Worm (Caenorhabditis elegans) whole organism, L4 larva: ENCODE measurements around the gene C02B4.3.
A peak's percentile ranks its signal among the peaks of the same experiment; 100 is the strongest.

Source experiments
- F10B5.3 ChIP-seq: sonication (generic microtip); optimal IDR thresholded peaks from 2 replicates; lab custom pipeline; 2016; ENCODE audit warnings: mild to moderate bottlenecking, missing genetic modification characterization, missing compliant biosample characterization
- F37D6.2 ChIP-seq: sonication (generic microtip); optimal IDR thresholded peaks from 2 replicates; lab custom pipeline; 2016; ENCODE audit warnings: mild to moderate bottlenecking, missing genetic modification characterization, missing compliant biosample characterization
- F44E2.7 ChIP-seq: fragments of 200-800 bp; sonication (Bioruptor generic); IDR thresholded peaks from 2 replicates; pipeline ENCODE4 v2.1.2; 2022; ENCODE audit warnings: missing genetic modification characterization, missing compliant biosample characterization
- F49E8.2 ChIP-seq: sonication (generic microtip); optimal IDR thresholded peaks from 2 replicates; lab custom pipeline; 2016; ENCODE audit warnings: missing compliant biosample characterization, mild to moderate bottlenecking, missing genetic modification characterization, borderline replicate concordance
- R02D3.7 ChIP-seq: fragments of 150-350 bp; sonication (generic microtip); optimal IDR thresholded peaks from 3 replicates; lab custom pipeline; 2014; ENCODE audit warnings: missing biosample characterization, missing genetic modification characterization
- T26A8.4 ChIP-seq: fragments of 200-800 bp; sonication (Bioruptor generic); IDR thresholded peaks from 2 replicates; pipeline ENCODE4 v1.3.6; 2022; ENCODE audit warnings: missing genetic modification characterization, missing compliant biosample characterization
- Y105C5A.15 ChIP-seq: fragments of 200-800 bp; sonication (Bioruptor generic); IDR thresholded peaks from 2 replicates; pipeline ENCODE4 v1.3.6; 2022; ENCODE audit warnings: missing genetic modification characterization, missing compliant biosample characterization
- Y48G9A.11 ChIP-seq: fragments of 200-800 bp; sonication (Bioruptor generic); IDR thresholded peaks from 2 replicates; pipeline ENCODE4 v1.3.6; 2022; ENCODE audit warnings: missing genetic modification reagents, missing genetic modification characterization, missing compliant biosample characterization
- Y75B8A.6 ChIP-seq: fragments of 200-800 bp; sonication (Bioruptor generic); IDR thresholded peaks from 2 replicates; pipeline ENCODE4 v1.3.6; 2022; ENCODE audit warnings: missing genetic modification reagents, missing genetic modification characterization, missing compliant biosample characterization
- attf-4 ChIP-seq: sonication (generic microtip); optimal IDR thresholded peaks from 3 replicates; lab custom pipeline; 2017; ENCODE audit warnings: missing biosample characterization, missing genetic modification characterization
- ceh-20 ChIP-seq: fragments of 200-800 bp; sonication (Bioruptor generic); IDR thresholded peaks from 2 replicates; pipeline ENCODE4 v1.3.6; 2022; ENCODE audit warnings: missing genetic modification reagents, missing genetic modification characterization, missing compliant biosample characterization
- ceh-62 ChIP-seq: sonication (generic microtip); optimal IDR thresholded peaks from 2 replicates; lab custom pipeline; 2017; ENCODE audit warnings: missing biosample characterization, missing genetic modification characterization
- ces-1 ChIP-seq: fragments of 150-350 bp; sonication (generic microtip); optimal IDR thresholded peaks from 4 replicates; lab custom pipeline; 2014; ENCODE audit warnings: missing biosample characterization, missing genetic modification reagents, missing genetic modification characterization
- ctbp-1 ChIP-seq: fragments of 200-800 bp; sonication (Bioruptor generic); IDR thresholded peaks from 2 replicates; pipeline ENCODE4 v1.3.6; 2022; ENCODE audit warnings: missing genetic modification reagents, missing genetic modification characterization, missing compliant biosample characterization
- daf-12 ChIP-seq: fragments of 150-350 bp; optimal IDR thresholded peaks from 2 replicates; lab custom pipeline; 2014; ENCODE audit warnings: missing biosample characterization, missing genetic modification reagents, missing genetic modification characterization
- daf-19 ChIP-seq: fragments of 200-800 bp; sonication (Bioruptor generic); conservative IDR thresholded peaks from 2 replicates; pipeline ENCODE4 v1.3.6; 2022; ENCODE audit warnings: missing genetic modification characterization, missing compliant biosample characterization
- dmd-9 ChIP-seq: fragments of 200-800 bp; sonication (Bioruptor generic); IDR thresholded peaks from 2 replicates; pipeline ENCODE4 v1.3.6; 2022; ENCODE audit warnings: missing genetic modification reagents, missing genetic modification characterization, missing compliant biosample characterization
- egl-27 ChIP-seq: sonication (generic microtip); optimal IDR thresholded peaks from 3 replicates; lab custom pipeline; 2017; ENCODE audit warnings: missing biosample characterization, missing genetic modification reagents, missing genetic modification characterization
- fos-1 ChIP-seq: fragments of 150-350 bp; optimal IDR thresholded peaks from 2 replicates; lab custom pipeline; 2014; ENCODE audit warnings: missing biosample characterization, missing genetic modification characterization
- gei-8 ChIP-seq: fragments of 200-800 bp; sonication (Bioruptor generic); optimal IDR thresholded peaks from 2 replicates; lab custom pipeline; 2018; ENCODE audit warnings: mild to moderate bottlenecking, missing genetic modification characterization, missing compliant biosample characterization
- hlh-11 ChIP-seq: fragments of 200-800 bp; sonication (Bioruptor generic); optimal IDR thresholded peaks from 2 replicates; lab custom pipeline; 2018; ENCODE audit warnings: mild to moderate bottlenecking, missing genetic modification characterization, missing compliant biosample characterization
- hlh-30 ChIP-seq: sonication (generic microtip); optimal IDR thresholded peaks from 2 replicates; lab custom pipeline; 2017; ENCODE audit warnings: antibody characterized with exemption, mild to moderate bottlenecking, missing genetic modification characterization, missing compliant biosample characterization; ENCODE audit not compliant: insufficient read depth
- hmg-1.1 ChIP-seq: fragments of 200-800 bp; sonication (Bioruptor generic); IDR thresholded peaks from 2 replicates; pipeline ENCODE4 v1.3.6; 2022; ENCODE audit warnings: missing genetic modification reagents, missing genetic modification characterization, missing compliant biosample characterization
- lin-29 ChIP-seq: fragments of 200-800 bp; sonication (Bioruptor generic); IDR thresholded peaks from 2 replicates; pipeline ENCODE4 v1.3.6; 2022; ENCODE audit warnings: missing genetic modification reagents, missing genetic modification characterization, missing compliant biosample characterization
- lin-39 ChIP-seq: fragments of 150-350 bp; optimal IDR thresholded peaks from 2 replicates; lab custom pipeline; 2014; ENCODE audit warnings: missing biosample characterization, missing genetic modification reagents, missing genetic modification characterization
- madf-9 ChIP-seq: fragments of 200-800 bp; sonication (Bioruptor generic); conservative IDR thresholded peaks from 2 replicates; pipeline ENCODE4 v1.3.6; 2022; ENCODE audit warnings: missing genetic modification reagents, missing genetic modification characterization, missing compliant biosample characterization
- mdt-29 ChIP-seq: fragments of 200-800 bp; sonication (Bioruptor generic); IDR thresholded peaks from 2 replicates; pipeline ENCODE4 v1.3.6; 2022; ENCODE audit warnings: missing genetic modification reagents, missing genetic modification characterization, missing compliant biosample characterization
- mes-2 ChIP-seq: sonication (generic microtip); optimal IDR thresholded peaks from 2 replicates; lab custom pipeline; 2016; ENCODE audit warnings: missing genotype, mild to moderate bottlenecking, missing genetic modification characterization, missing compliant biosample characterization; ENCODE audit not compliant: poor library complexity, severe bottlenecking
- mxl-2 ChIP-seq: fragments of 200-800 bp; sonication (Bioruptor generic); conservative IDR thresholded peaks from 2 replicates; pipeline ENCODE4 v1.3.6; 2022; ENCODE audit warnings: missing genetic modification reagents, missing genetic modification characterization, missing compliant biosample characterization
- nhr-11 ChIP-seq: fragments of 150-350 bp; optimal IDR thresholded peaks from 2 replicates; lab custom pipeline; 2014; ENCODE audit warnings: missing biosample characterization, missing genetic modification characterization
- nhr-111 ChIP-seq: fragments of 200-800 bp; sonication (Bioruptor generic); optimal IDR thresholded peaks from 2 replicates; lab custom pipeline; 2018; ENCODE audit warnings: mild to moderate bottlenecking, missing genetic modification characterization, missing compliant biosample characterization
- nhr-41 ChIP-seq: fragments of 200-800 bp; sonication (Bioruptor generic); IDR thresholded peaks from 2 replicates; pipeline ENCODE4 v1.3.6; 2022; ENCODE audit warnings: missing genetic modification reagents, missing genetic modification characterization, missing compliant biosample characterization
- nhr-48 ChIP-seq: sonication (generic microtip); optimal IDR thresholded peaks from 2 replicates; lab custom pipeline; 2016; ENCODE audit warnings: mild to moderate bottlenecking, missing genetic modification characterization, missing compliant biosample characterization
- nhr-6 ChIP-seq: fragments of 150-350 bp; optimal IDR thresholded peaks from 2 replicates; lab custom pipeline; 2014; ENCODE audit warnings: missing biosample characterization, missing genetic modification characterization
- nhr-76 ChIP-seq: fragments of 150-350 bp; optimal IDR thresholded peaks from 2 replicates; lab custom pipeline; 2014; ENCODE audit warnings: missing biosample characterization, missing genetic modification characterization
- php-3 ChIP-seq: fragments of 200-800 bp; sonication (Bioruptor generic); IDR thresholded peaks from 2 replicates; pipeline ENCODE4 v1.3.6; 2022; ENCODE audit warnings: missing genetic modification reagents, missing genetic modification characterization, missing compliant biosample characterization
- pqm-1 ChIP-seq: sonication (generic microtip); optimal IDR thresholded peaks from 2 replicates; lab custom pipeline; 2017; ENCODE audit warnings: missing biosample characterization, missing genetic modification characterization
- saeg-2 ChIP-seq: fragments of 200-800 bp; sonication (Bioruptor generic); IDR thresholded peaks from 2 replicates; pipeline ENCODE4 v1.3.6; 2022; ENCODE audit warnings: missing genetic modification reagents, missing genetic modification characterization, missing compliant biosample characterization
- sdz-12 ChIP-seq: fragments of 200-800 bp; sonication (Bioruptor generic); optimal IDR thresholded peaks from 2 replicates; lab custom pipeline; 2018; ENCODE audit warnings: mild to moderate bottlenecking, missing genetic modification characterization, missing compliant biosample characterization
- set-16 ChIP-seq: fragments of 200-800 bp; sonication (Bioruptor generic); IDR thresholded peaks from 2 replicates; pipeline ENCODE4 v1.3.6; 2022; ENCODE audit warnings: missing genetic modification reagents, missing genetic modification characterization, missing compliant biosample characterization
- snpc-4 ChIP-seq: fragments of 150-350 bp; optimal IDR thresholded peaks from 2 replicates; lab custom pipeline; 2014; ENCODE audit warnings: missing biosample characterization, missing genetic modification characterization
- spr-1 ChIP-seq: sonication (generic microtip); optimal IDR thresholded peaks from 2 replicates; lab custom pipeline; 2016; ENCODE audit warnings: mild to moderate bottlenecking, missing genetic modification characterization, missing compliant biosample characterization
- spr-3 ChIP-seq: fragments of 200-800 bp; sonication (Bioruptor generic); optimal IDR thresholded peaks from 2 replicates; lab custom pipeline; 2018; ENCODE audit warnings: mild to moderate bottlenecking, missing genetic modification characterization, missing compliant biosample characterization
- tra-1 ChIP-seq: fragments of 200-800 bp; sonication (Bioruptor generic); IDR thresholded peaks from 2 replicates; pipeline ENCODE4 v1.3.6; 2022; ENCODE audit warnings: missing genetic modification reagents, missing genetic modification characterization, missing compliant biosample characterization
- unc-130 ChIP-seq: sonication (generic microtip); optimal IDR thresholded peaks from 2 replicates; lab custom pipeline; 2016; ENCODE audit warnings: missing genetic modification reagents, missing genetic modification characterization, missing compliant biosample characterization
- unc-39 ChIP-seq: sonication (generic microtip); optimal IDR thresholded peaks from 2 replicates; lab custom pipeline; 2017; ENCODE audit warnings: missing biosample characterization, missing genetic modification characterization
- zag-1 ChIP-seq: fragments of 150-350 bp; optimal IDR thresholded peaks from 2 replicates; lab custom pipeline; 2014; ENCODE audit warnings: missing biosample characterization, missing genetic modification characterization
- ztf-7 ChIP-seq: fragments of 150-350 bp; optimal IDR thresholded peaks from 2 replicates; lab custom pipeline; 2014; ENCODE audit warnings: missing biosample characterization, missing genetic modification characterization

The C02B4.3 gene

DNA sequence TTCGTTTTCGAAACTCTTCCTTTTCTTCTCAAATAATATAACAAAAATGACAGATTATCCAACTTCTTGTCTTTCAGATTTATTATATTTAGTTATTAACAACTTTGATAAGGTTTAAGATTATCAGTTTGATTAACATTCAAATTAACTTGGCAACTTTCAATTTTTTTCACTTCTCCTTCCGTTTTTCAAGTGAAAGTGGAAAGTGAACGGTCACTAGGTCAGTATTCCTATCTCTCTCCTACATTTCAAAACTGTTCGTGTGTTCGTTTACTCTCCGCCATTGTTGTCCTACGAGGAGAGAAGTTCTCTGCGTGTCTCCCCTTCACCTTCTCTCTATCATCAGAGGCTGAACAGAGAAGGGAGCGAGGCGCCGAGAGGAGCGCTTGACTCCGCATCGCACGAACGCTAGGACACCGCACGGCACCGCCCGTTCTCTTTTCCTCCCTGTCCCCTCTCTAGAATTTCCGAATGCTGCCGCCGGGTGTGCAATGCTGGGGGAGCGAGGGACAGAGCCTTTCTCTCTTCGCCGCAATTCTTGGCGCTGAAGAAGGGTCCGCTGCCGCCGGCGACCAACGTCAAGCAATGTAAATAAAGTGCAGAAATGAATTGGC lies 3.1 kb downstream of the C02B4.3 start (continued):
- TF ChIP-seq tra-1 (GFP tag; lab: Robert Waterston, UW) (0 out of 2 replicates have a peak, but pooled peaks have one; percentile 43), lin-39 (tag; lab: Kevin White, UChicago) (no peak), nhr-111 (GFP tag; lab: Kevin White, UChicago) (no peak), pqm-1 (tag; lab: Kevin White, UChicago) (no peak), nhr-48 (tag; lab: Kevin White, UChicago) (peak; percentile 44), mxl-2 (GFP tag; lab: Robert Waterston, UW) (no peak), Y48G9A.11 (GFP tag; lab: Robert Waterston, UW) (no peak), nhr-11 (no peak), T26A8.4 (GFP tag; lab: Robert Waterston, UW) (peak; percentile 59), daf-12 (tag; lab: Kevin White, UChicago) (no peak), R02D3.7 (tag; lab: Kevin White, UChicago) (no peak), hlh-11 (tag; lab: Kevin White, UChicago) (peak; percentile 84), Y75B8A.6 (GFP tag; lab: Robert Waterston, UW) (no peak), dmd-9 (GFP tag; lab: Robert Waterston, UW) (no peak), egl-27 (tag; lab: Kevin White, UChicago) (no peak), ces-1 (GFP tag; lab: Kevin White, UChicago) (no peak), nhr-6 (tag; lab: Kevin White, UChicago) (no peak), F44E2.7 (no peak), F10B5.3 (peak; percentile 32), ceh-62 (tag; lab: Kevin White, UChicago) (no peak), sdz-12 (GFP tag; lab: Kevin White, UChicago) (no peak)

DNA sequence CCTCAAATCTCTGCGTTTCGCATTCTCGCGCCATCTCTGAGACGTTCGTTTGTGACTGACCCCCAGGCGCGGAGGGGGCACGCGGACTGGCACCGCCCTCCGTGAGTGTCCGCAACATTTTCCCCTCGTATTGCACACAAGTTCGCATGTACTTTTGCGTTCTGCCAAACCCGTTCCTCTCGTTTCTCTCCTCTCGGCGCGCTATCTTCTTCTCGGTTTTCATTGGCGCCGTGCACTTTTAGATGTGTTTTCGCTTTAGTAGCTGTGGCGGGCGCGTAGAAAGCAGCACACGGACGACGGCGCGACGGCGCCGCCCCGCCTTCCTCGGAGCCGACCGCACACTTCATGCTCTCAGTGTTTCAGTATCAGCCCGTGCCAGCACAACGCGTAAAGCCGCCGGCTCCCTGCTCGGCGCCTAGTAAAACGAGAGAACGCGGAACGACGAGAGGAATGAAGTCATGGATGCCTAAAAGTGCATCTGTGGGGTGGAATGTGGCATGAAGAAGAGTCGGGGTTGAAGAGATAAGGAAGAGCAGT lies 4.2 kb downstream of the C02B4.3 start:
- TF ChIP-seq snpc-4 (no peak), F10B5.3 (peak; percentile 34), madf-9 (GFP tag; lab: Robert Waterston, UW) (peak; percentile 91), spr-1 (tag; lab: Kevin White, UChicago) (peak; percentile 57), saeg-2 (GFP tag; lab: Robert Waterston, UW) (no peak), mes-2 (tag; lab: Kevin White, UChicago) (peak; percentile 40), zag-1 (no peak), unc-130 (GFP tag; lab: Kevin White, UChicago) (no peak), gei-8 (GFP tag; lab: Kevin White, UChicago) (peak; percentile 23), lin-29 (GFP tag; lab: Robert Waterston, UW) (no peak), Y105C5A.15 (GFP tag; lab: Robert Waterston, UW) (no peak), sdz-12 (GFP tag; lab: Kevin White, UChicago) (no peak), nhr-41 (GFP tag; lab: Robert Waterston, UW) (no peak), nhr-6 (tag; lab: Kevin White, UChicago) (no peak), mdt-29 (GFP tag; lab: Robert Waterston, UW) (no peak), php-3 (GFP tag; lab: Robert Waterston, UW) (peak; percentile 7; the same call in 1 of the 2 replicates), daf-19 (no peak), fos-1 (tag; lab: Kevin White, UChicago) (no peak), hmg-1.1 (GFP tag; lab: Robert Waterston, UW) (peak; percentile 69), attf-4 (tag; lab: Kevin White, UChicago) (no peak), F37D6.2 (peak; percentile 28), T26A8.4 (GFP tag; lab: Robert Waterston, UW) (peak; percentile 65; the same call in 1 of the 2 replicates), ztf-7 (tag; lab: Kevin White, UChicago) (no peak), nhr-76 (tag; lab: Kevin White, UChicago) (no peak), set-16 (GFP tag; lab: Robert Waterston, UW) (peak; percentile 94), ceh-62 (tag; lab: Kevin White, UChicago) (no peak), hlh-30 (peak; percentile 17), spr-3 (GFP tag; lab: Kevin White, UChicago) (peak; percentile 37), tra-1 (GFP tag; lab: Robert Waterston, UW) (no peak), ceh-20 (no peak), F49E8.2 (tag; lab: Kevin White, UChicago) (no peak), ctbp-1 (GFP tag; lab: Robert Waterston, UW) (peak; percentile 44; the same call in 1 of the 2 replicates), unc-39 (tag; lab: Kevin White, UChicago) (no peak)
